Worm (Caenorhabditis elegans) whole organism, midembryonic: ENCODE results near the gene catp-3.

ENCODE experiments used
- T22C8.4 ChIP-seq: fragments of 200-800 bp; sonication (Bioruptor generic); IDR thresholded peaks from 2 replicates; pipeline ENCODE4 v1.3.6; 2022; ENCODE audit warnings: missing genetic modification characterization, missing compliant biosample characterization
- cog-1 ChIP-seq: sonication (generic microtip); optimal IDR thresholded peaks from 2 replicates; lab custom pipeline; 2016; ENCODE audit warnings: missing genetic modification characterization, missing compliant biosample characterization
- flt-1 ChIP-seq: fragments of 200-800 bp; sonication (Bioruptor generic); IDR thresholded peaks from 2 replicates; pipeline ENCODE4 v1.3.6; 2022; ENCODE audit warnings: missing genetic modification characterization, missing compliant biosample characterization
- klf-2 ChIP-seq: fragments of 200-800 bp; sonication (Bioruptor generic); conservative IDR thresholded peaks from 2 replicates; pipeline ENCODE4 v1.3.6; 2022; ENCODE audit warnings: missing genetic modification reagents, missing genetic modification characterization, missing compliant biosample characterization
- med-1 ChIP-seq: sonication (generic microtip); optimal IDR thresholded peaks from 2 replicates; lab custom pipeline; 2017; ENCODE audit warnings: missing genetic modification characterization, mild to moderate bottlenecking, missing compliant biosample characterization, antibody characterized with exemption, missing genetic modification reagents; ENCODE audit not compliant: insufficient read depth
- ref-1 ChIP-seq: fragments of 200-800 bp; sonication (Bioruptor generic); conservative IDR thresholded peaks from 2 replicates; pipeline ENCODE4 v1.3.6; 2022; ENCODE audit warnings: missing genetic modification reagents, missing genetic modification characterization, missing compliant biosample characterization
- tab-1 ChIP-seq: fragments of 200-800 bp; sonication (Bioruptor generic); IDR thresholded peaks from 2 replicates; pipeline ENCODE4 v1.3.6; 2022; ENCODE audit warnings: missing genetic modification characterization, missing compliant biosample characterization
- ztf-23 ChIP-seq: fragments of 200-800 bp; sonication (Bioruptor generic); IDR thresholded peaks from 2 replicates; pipeline ENCODE4 v1.3.6; 2022; ENCODE audit warnings: missing genetic modification reagents, missing genetic modification characterization, missing compliant biosample characterization
- ztf-29 ChIP-seq: fragments of 200-800 bp; sonication (Bioruptor generic); IDR thresholded peaks from 2 replicates; pipeline ENCODE4 v1.3.6; 2022; ENCODE audit warnings: missing genetic modification reagents, missing genetic modification characterization, missing compliant biosample characterization

Gene catp-3

ce11 chrV:8117964-8118363 is 42.2 kb downstream of the catp-3 start, which contains the start of gene D1014.7:
Gene D1014.7 (plus strand): TSS chrV:8118264.
- no peak for TF ChIP-seq ztf-23 (GFP tag; lab: Robert Waterston, UW)
- no peak for TF ChIP-seq tab-1 (GFP tag; lab: Robert Waterston, UW)
- no peak for TF ChIP-seq klf-2 (GFP tag; lab: Robert Waterston, UW)
- no peak for TF ChIP-seq cog-1 (tag; lab: Kevin White, UChicago)
- no peak for TF ChIP-seq ztf-29 (GFP tag; lab: Robert Waterston, UW)
- no peak for TF ChIP-seq flt-1 (GFP tag; lab: Robert Waterston, UW)
- TF ChIP-seq med-1 (GFP tag; lab: Kevin White, UChicago): no peak
- TF ChIP-seq T22C8.4 (GFP tag; lab: Robert Waterston, UW): no peak
- no peak for TF ChIP-seq ref-1

ce11 chrV:8120868-8121267 is 45.1 kb downstream of the catp-3 start, which contains the start of gene D1014.6:
Gene D1014.6 (plus strand): TSS chrV:8121168.
- no peak for TF ChIP-seq ztf-23 (GFP tag; lab: Robert Waterston, UW)
- TF ChIP-seq ztf-29 (GFP tag; lab: Robert Waterston, UW): no peak
- TF ChIP-seq flt-1 (GFP tag; lab: Robert Waterston, UW): no peak
- TF ChIP-seq klf-2 (GFP tag; lab: Robert Waterston, UW): no peak
- TF ChIP-seq cog-1 (tag; lab: Kevin White, UChicago): no peak
- TF ChIP-seq med-1 (GFP tag; lab: Kevin White, UChicago): no peak
- no peak for TF ChIP-seq ref-1
- TF ChIP-seq tab-1 (GFP tag; lab: Robert Waterston, UW): no peak
- TF ChIP-seq T22C8.4 (GFP tag; lab: Robert Waterston, UW): no peak

- TF ChIP-seq ref-1 (no peak), flt-1 (GFP tag; lab: Robert Waterston, UW) (no peak), cog-1 (tag; lab: Kevin White, UChicago) (no peak), klf-2 (GFP tag; lab: Robert Waterston, UW) (no peak), tab-1 (GFP tag; lab: Robert Waterston, UW) (no peak), med-1 (GFP tag; lab: Kevin White, UChicago) (no peak), T22C8.4 (GFP tag; lab: Robert Waterston, UW) (no peak), ztf-29 (GFP tag; lab: Robert Waterston, UW) (no peak), ztf-23 (GFP tag; lab: Robert Waterston, UW) (no peak)
Observed at ce11 chrV:8123384-8123783, 47.6 kb downstream of the catp-3 start, which contains the start of gene D1014.5. Gene D1014.5 (plus strand): TSS chrV:8123684.

- TF ChIP-seq klf-2 (GFP tag; lab: Robert Waterston, UW) (no peak), T22C8.4 (GFP tag; lab: Robert Waterston, UW) (no peak), tab-1 (GFP tag; lab: Robert Waterston, UW) (no peak), ztf-23 (GFP tag; lab: Robert Waterston, UW) (no peak), ref-1 (no peak), med-1 (GFP tag; lab: Kevin White, UChicago) (no peak), ztf-29 (GFP tag; lab: Robert Waterston, UW) (no peak), flt-1 (GFP tag; lab: Robert Waterston, UW) (no peak), cog-1 (tag; lab: Kevin White, UChicago) (no peak)
Observed at ce11 chrV:8129252-8129651, 53.4 kb downstream of the catp-3 start, which contains the start of gene spr-1. Gene spr-1 (minus strand): TSS chrV:8129352.
